Fruit fly (Drosophila melanogaster) whole organism, embryonic: ENCODE results near the gene Diedel2.

Experiments
- Blimp-1 ChIP-seq: fragments of 200-800 bp; sonication (Bioruptor generic); optimal IDR thresholded peaks from 3 replicates; lab custom pipeline; 2018; ENCODE audit warnings: missing biosample characterization, missing genetic modification characterization, mild to moderate bottlenecking, moderate library complexity, missing genetic modification reagents
- BtbVII ChIP-seq: fragments of 200-800 bp; sonication (Bioruptor generic); optimal IDR thresholded peaks from 3 replicates; lab custom pipeline; 2017; ENCODE audit warnings: missing biosample characterization, mild to moderate bottlenecking, missing genetic modification characterization
- CG10209 ChIP-seq: fragments of 200-800 bp; sonication (Bioruptor generic); optimal IDR thresholded peaks from 3 replicates; lab custom pipeline; 2017; ENCODE audit warnings: missing biosample characterization, mild to moderate bottlenecking, missing genetic modification characterization, missing genetic modification reagents
- CG1024 ChIP-seq: fragments of 200-800 bp; sonication (Bioruptor generic); IDR thresholded peaks from 2 replicates; pipeline ENCODE4 v1.3.6; 2022; ENCODE audit warnings: missing biosample characterization, missing genetic modification characterization
- CG10321 ChIP-seq: fragments of 200-800 bp; sonication (Bioruptor generic); IDR thresholded peaks from 2 replicates; pipeline ENCODE4 v1.3.6; 2022; ENCODE audit warnings: missing biosample characterization, missing genetic modification characterization
- CG10979 ChIP-seq: fragments of 200-800 bp; sonication (Bioruptor generic); optimal IDR thresholded peaks from 2 replicates; lab custom pipeline; 2018; ENCODE audit warnings: missing biosample characterization, mild to moderate bottlenecking, missing genetic modification characterization, moderate library complexity
- CG11456 ChIP-seq: fragments of 200-800 bp; sonication (Bioruptor generic); IDR thresholded peaks from 3 replicates; pipeline ENCODE4 v1.3.6; 2022; ENCODE audit warnings: missing biosample characterization, missing genetic modification characterization
- CG11504 ChIP-seq: fragments of 200-800 bp; sonication (Bioruptor generic); optimal IDR thresholded peaks from 3 replicates; lab custom pipeline; 2019; ENCODE audit warnings: missing biosample characterization, mild to moderate bottlenecking, missing genetic modification characterization, moderate library complexity
- CG12155 ChIP-seq: fragments of 200-800 bp; sonication (Bioruptor generic); optimal IDR thresholded peaks from 3 replicates; lab custom pipeline; 2016; ENCODE audit warnings: missing biosample characterization, missing genetic modification characterization
- CG12236 ChIP-seq: fragments of 200-800 bp; sonication (Bioruptor generic); optimal IDR thresholded peaks from 2 replicates; lab custom pipeline; 2016; ENCODE audit warnings: missing biosample characterization, missing genetic modification characterization
- CG13424 ChIP-seq: fragments of 200-800 bp; sonication (Bioruptor generic); optimal IDR thresholded peaks from 2 replicates; lab custom pipeline; 2019; ENCODE audit warnings: missing biosample characterization, mild to moderate bottlenecking, missing genetic modification characterization, moderate library complexity
- CG17359 ChIP-seq: fragments of 200-800 bp; sonication (Bioruptor generic); optimal IDR thresholded peaks from 3 replicates; lab custom pipeline; 2018; ENCODE audit warnings: missing biosample characterization, mild to moderate bottlenecking, missing genetic modification characterization, moderate library complexity
- CG17568 ChIP-seq: fragments of 200-800 bp; sonication (Bioruptor generic); optimal IDR thresholded peaks from 2 replicates; lab custom pipeline; 2018; ENCODE audit warnings: missing biosample characterization, mild to moderate bottlenecking, missing genetic modification characterization, moderate library complexity
- CG18599 ChIP-seq: fragments of 200-800 bp; sonication (Bioruptor generic); optimal IDR thresholded peaks from 3 replicates; lab custom pipeline; 2017; ENCODE audit warnings: missing biosample characterization, missing genetic modification characterization, mild to moderate bottlenecking, moderate library complexity, missing genetic modification reagents
- CG30020 ChIP-seq: fragments of 200-800 bp; optimal IDR thresholded peaks from 2 replicates; lab custom pipeline; 2019; ENCODE audit warnings: missing biosample characterization, mild to moderate bottlenecking, missing genetic modification characterization, moderate library complexity
- CG3065 ChIP-seq: fragments of 200-800 bp; sonication (Bioruptor generic); optimal IDR thresholded peaks from 2 replicates; lab custom pipeline; 2016; ENCODE audit warnings: missing biosample characterization, missing genetic modification characterization
- CG31441 ChIP-seq: fragments of 200-800 bp; sonication (Bioruptor generic); IDR thresholded peaks from 2 replicates; pipeline ENCODE4 v1.3.6; 2022; ENCODE audit warnings: missing biosample characterization, missing genetic modification characterization
- CG32532 ChIP-seq: fragments of 200-800 bp; sonication (Bioruptor generic); IDR thresholded peaks from 2 replicates; pipeline ENCODE4 v1.3.6; 2022; ENCODE audit warnings: missing biosample characterization, missing genetic modification characterization
- CG7271 ChIP-seq: fragments of 200-800 bp; sonication (Bioruptor generic); optimal IDR thresholded peaks from 2 replicates; lab custom pipeline; 2018; ENCODE audit warnings: missing biosample characterization, mild to moderate bottlenecking, missing genetic modification characterization, moderate library complexity
- CG7839 ChIP-seq: fragments of 200-800 bp; sonication (Bioruptor generic); optimal IDR thresholded peaks from 3 replicates; lab custom pipeline; 2018; ENCODE audit warnings: missing biosample characterization, mild to moderate bottlenecking, missing genetic modification characterization, moderate library complexity
- CG8388 ChIP-seq: fragments of 200-800 bp; sonication (Bioruptor generic); optimal IDR thresholded peaks from 2 replicates; lab custom pipeline; 2019; ENCODE audit warnings: missing biosample characterization, mild to moderate bottlenecking, missing genetic modification characterization, moderate library complexity
- CG9215 ChIP-seq: fragments of 200-800 bp; sonication (Bioruptor generic); IDR thresholded peaks from 2 replicates; pipeline ENCODE4 v1.3.6; 2022; ENCODE audit warnings: missing biosample characterization, missing genetic modification characterization
- HLH3B ChIP-seq: fragments of 200-800 bp; sonication (Bioruptor generic); IDR thresholded peaks from 2 replicates; pipeline ENCODE4 v1.3.6; 2022; ENCODE audit warnings: missing biosample characterization, missing genetic modification characterization
- Meics ChIP-seq: fragments of 200-800 bp; sonication (Bioruptor generic); optimal IDR thresholded peaks from 2 replicates; lab custom pipeline; 2017; ENCODE audit warnings: missing biosample characterization, mild to moderate bottlenecking, missing genetic modification characterization
- Myb ChIP-seq: fragments of 200-800 bp; sonication (Bioruptor generic); optimal IDR thresholded peaks from 2 replicates; lab custom pipeline; 2016; ENCODE audit warnings: missing biosample characterization, missing genetic modification characterization
- Neu2 ChIP-seq: fragments of 200-800 bp; sonication (Bioruptor generic); optimal IDR thresholded peaks from 3 replicates; lab custom pipeline; 2016; ENCODE audit warnings: missing biosample characterization, missing genetic modification characterization, borderline replicate concordance
- Spps ChIP-seq: fragments of 200-800 bp; sonication (Bioruptor generic); optimal IDR thresholded peaks from 2 replicates; lab custom pipeline; 2018; ENCODE audit warnings: missing biosample characterization, mild to moderate bottlenecking, missing genetic modification characterization
- Ssrp ChIP-seq: fragments of 200-800 bp; sonication (Bioruptor generic); optimal IDR thresholded peaks from 2 replicates; lab custom pipeline; 2018; ENCODE audit warnings: missing biosample characterization, mild to moderate bottlenecking, missing genetic modification characterization, moderate library complexity
- Xrp1 ChIP-seq: fragments of 200-800 bp; sonication (Bioruptor generic); IDR thresholded peaks from 2 replicates; pipeline ENCODE4 v1.3.6; 2022; ENCODE audit warnings: missing biosample characterization, missing genetic modification characterization
- ara ChIP-seq: fragments of 200-800 bp; sonication (Bioruptor generic); IDR thresholded peaks from 2 replicates; pipeline ENCODE4 v1.3.6; 2022; ENCODE audit warnings: missing biosample characterization, missing genetic modification characterization
- ase ChIP-seq: fragments of 200-800 bp; sonication (Bioruptor generic); IDR thresholded peaks from 3 replicates; pipeline ENCODE4 v1.3.6; 2022; ENCODE audit warnings: missing biosample characterization, missing genetic modification characterization
- ash1 ChIP-seq: fragments of 200-800 bp; sonication (Bioruptor generic); optimal IDR thresholded peaks from 2 replicates; lab custom pipeline; 2018; ENCODE audit warnings: missing biosample characterization, mild to moderate bottlenecking, missing genetic modification characterization
- bab2 ChIP-seq: fragments of 200-800 bp; sonication (Bioruptor generic); optimal IDR thresholded peaks from 2 replicates; lab custom pipeline; 2016; ENCODE audit warnings: missing biosample characterization, missing genetic modification characterization
- cg ChIP-seq: fragments of 200-800 bp; sonication (Bioruptor generic); optimal IDR thresholded peaks from 3 replicates; lab custom pipeline; 2019; ENCODE audit warnings: missing biosample characterization, mild to moderate bottlenecking, missing genetic modification characterization, moderate library complexity
- cwo ChIP-seq: fragments of 200-800 bp; sonication (Bioruptor generic); optimal IDR thresholded peaks from 3 replicates; lab custom pipeline; 2017; ENCODE audit warnings: missing biosample characterization, missing genetic modification characterization, mild to moderate bottlenecking, moderate library complexity, missing genetic modification reagents
- gem ChIP-seq: fragments of 200-800 bp; sonication (Bioruptor generic); optimal IDR thresholded peaks from 2 replicates; lab custom pipeline; 2019; ENCODE audit warnings: missing biosample characterization, mild to moderate bottlenecking, missing genetic modification characterization, moderate library complexity
- ham ChIP-seq: fragments of 200-800 bp; sonication (Bioruptor generic); IDR thresholded peaks from 2 replicates; pipeline ENCODE4 v1.3.6; 2022; ENCODE audit warnings: missing biosample characterization, missing genetic modification characterization
- hkb ChIP-seq, 2 experiments: fragments of 200-800 bp in 1 of 2; fragments of >200 bp in 1 of 2; sonication (Bioruptor generic) in 1 of 2; IDR thresholded peaks in 1 of 2; optimal IDR thresholded peaks in 1 of 2; 2 replicates each; pipeline versions ENCODE4 v1.3.6 to Lab custom; 2017 to 2022; ENCODE audit warnings: missing biosample characterization in 1 of 2, missing genetic modification characterization in 1 of 2
- ken ChIP-seq: fragments of 200-800 bp; sonication (Bioruptor generic); IDR thresholded peaks from 3 replicates; pipeline ENCODE4 v1.3.6; 2022; ENCODE audit warnings: missing biosample characterization, missing genetic modification characterization
- lilli ChIP-seq: fragments of 200-800 bp; sonication (Bioruptor generic); optimal IDR thresholded peaks from 3 replicates; lab custom pipeline; 2016; ENCODE audit warnings: missing biosample characterization, missing genetic modification characterization
- lov ChIP-seq, 2 experiments: fragments of 200-800 bp in 1 of 2; fragments of >200 bp in 1 of 2; sonication (Bioruptor generic) in 1 of 2; IDR thresholded peaks in 1 of 2; optimal IDR thresholded peaks in 1 of 2; 2 replicates in 1 of 2; 3 replicates in 1 of 2; pipeline versions ENCODE4 v1.3.6 to Lab custom; 2017 to 2022; ENCODE audit warnings: missing biosample characterization in 1 of 2, missing genetic modification characterization in 1 of 2
- nerfin-1 ChIP-seq: fragments of 200-800 bp; sonication (Bioruptor generic); optimal IDR thresholded peaks from 3 replicates; lab custom pipeline; 2019; ENCODE audit warnings: missing biosample characterization, mild to moderate bottlenecking, missing genetic modification characterization, moderate library complexity
- nmo ChIP-seq: fragments of 200-800 bp; sonication (Bioruptor generic); optimal IDR thresholded peaks from 2 replicates; lab custom pipeline; 2018; ENCODE audit warnings: missing biosample characterization, mild to moderate bottlenecking, missing genetic modification characterization, moderate library complexity
- sd ChIP-seq: fragments of 200-800 bp; sonication (Bioruptor generic); optimal IDR thresholded peaks from 3 replicates; lab custom pipeline; 2018; ENCODE audit warnings: missing biosample characterization, mild to moderate bottlenecking, missing genetic modification characterization, moderate library complexity
- sisA ChIP-seq: fragments of 200-800 bp; sonication (Bioruptor generic); IDR thresholded peaks from 2 replicates; pipeline ENCODE4 v1.3.6; 2022; ENCODE audit warnings: missing biosample characterization, missing genetic modification characterization
- tin ChIP-seq: fragments of 200-800 bp; sonication (Bioruptor generic); optimal IDR thresholded peaks from 3 replicates; lab custom pipeline; 2016; ENCODE audit warnings: missing biosample characterization, missing genetic modification characterization
- unpg ChIP-seq: fragments of 200-800 bp; sonication (Bioruptor generic); optimal IDR thresholded peaks from 3 replicates; lab custom pipeline; 2018; ENCODE audit warnings: missing biosample characterization, mild to moderate bottlenecking, missing genetic modification characterization, moderate library complexity
- zen ChIP-seq: fragments of 200-800 bp; sonication (Bioruptor generic); optimal IDR thresholded peaks from 3 replicates; lab custom pipeline; 2018; ENCODE audit warnings: missing biosample characterization, mild to moderate bottlenecking, missing genetic modification characterization, moderate library complexity

Gene Diedel2

dm6 chr3R:29625883-29626282, 17.6 kb downstream of the Diedel2 start (continued):
- TF ChIP-seq lov (optimal IDR thresholded peaks at IDR 0.05; lab: Kevin White, UChicago) (no peak), lov (GFP tag; IDR thresholded peaks at IDR 0.05; lab: Robert Waterston, UW) (0 out of 3 replicates have a peak, but pooled peaks have one; percentile 19), CG7271 (tag; lab: Kevin White, UChicago) (no peak), hkb (optimal IDR thresholded peaks at IDR 0.05; lab: Kevin White, UChicago) (no peak), hkb (GFP tag; IDR thresholded peaks at IDR 0.05; lab: Robert Waterston, UW) (peak; percentile 64), CG8388 (GFP tag; lab: Kevin White, UChicago) (peak; percentile 20), CG11504 (tag; lab: Kevin White, UChicago) (peak; percentile 58), CG13424 (peak; percentile 41), ken (GFP tag; lab: Robert Waterston, UW) (0 out of 3 replicates have a peak, but pooled peaks have one; percentile 21), unpg (GFP tag; lab: Kevin White, UChicago) (peak; percentile 55), CG31441 (GFP tag; lab: Robert Waterston, UW) (peak; percentile 60), CG17568 (no peak), cwo (GFP tag; lab: Kevin White, UChicago) (peak; percentile 14), HLH3B (GFP tag; lab: Robert Waterston, UW) (peak; percentile 67), Meics (GFP tag; lab: Kevin White, UChicago) (peak; percentile 53), CG18599 (GFP tag; lab: Kevin White, UChicago) (peak; percentile 76), ase (GFP tag; lab: Robert Waterston, UW) (peak; percentile 46; the same call in 1 of the 3 replicates), ara (GFP tag; lab: Robert Waterston, UW) (peak; percentile 55; the same call in 1 of the 2 replicates), ham (GFP tag; lab: Robert Waterston, UW) (0 out of 2 replicates have a peak, but pooled peaks have one; percentile 32), CG12155 (GFP tag; lab: Kevin White, UChicago) (peak; percentile 9), CG1024 (GFP tag; lab: Robert Waterston, UW) (0 out of 2 replicates have a peak, but pooled peaks have one; percentile 10), Blimp-1 (peak; percentile 30), bab2 (no peak), Neu2 (GFP tag; lab: Kevin White, UChicago) (no peak), zen (tag; lab: Kevin White, UChicago) (peak; percentile 1), CG9215 (GFP tag; lab: Robert Waterston, UW) (0 out of 2 replicates have a peak, but pooled peaks have one; percentile 13), Spps (no peak), CG10321 (GFP tag; lab: Robert Waterston, UW) (no peak), Myb (GFP tag; lab: Kevin White, UChicago) (peak; percentile 3), gem (tag; lab: Kevin White, UChicago) (peak; percentile 64), CG32532 (GFP tag; lab: Robert Waterston, UW) (peak; percentile 50; the same call in 1 of the 2 replicates), sd (tag; lab: Kevin White, UChicago) (peak; percentile 24), nmo (GFP tag; lab: Kevin White, UChicago) (peak; percentile 0), CG11456 (peak; percentile 64; the same call in 1 of the 3 replicates), CG10979 (tag; lab: Kevin White, UChicago) (peak; percentile 28), CG30020 (no peak), cg (no peak), CG17359 (peak; percentile 35), CG7839 (tag; lab: Kevin White, UChicago) (peak; percentile 64), BtbVII (peak; percentile 26), ash1 (GFP tag; lab: Kevin White, UChicago) (no peak), nerfin-1 (tag; lab: Kevin White, UChicago) (peak; percentile 1), CG10209 (GFP tag; lab: Kevin White, UChicago) (peak; percentile 15), sisA (GFP tag; lab: Robert Waterston, UW) (peak; percentile 33; the same call in 1 of the 2 replicates), CG12236 (GFP tag; lab: Kevin White, UChicago) (no peak), lilli (GFP tag; lab: Kevin White, UChicago) (peak; percentile 33), Xrp1 (GFP tag; lab: Robert Waterston, UW) (peak; percentile 50; the same call in 1 of the 2 replicates), CG3065 (no peak), Ssrp (peak; percentile 30), tin (GFP tag; lab: Kevin White, UChicago) (peak; percentile 12)
